Fruit fly (Drosophila melanogaster) whole organism, wandering third instar larva: ENCODE results near the gene CG8852.

Experiments used
- Abd-B ChIP-seq: fragments of >200 bp; optimal IDR thresholded peaks from 2 replicates; lab custom pipeline; 2017; ENCODE audit warnings: missing biosample characterization, missing genetic modification characterization
- Hr83 ChIP-seq: fragments of 200-300 bp; sonication (Bioruptor generic); optimal IDR thresholded peaks from 2 replicates; lab custom pipeline; 2016; ENCODE audit warnings: missing biosample characterization, mild to moderate bottlenecking, missing genetic modification characterization, moderate library complexity; ENCODE audit not compliant: poor library complexity, severe bottlenecking
- fru ChIP-seq: fragments of 200-800 bp; sonication (Bioruptor generic); optimal IDR thresholded peaks from 3 replicates; lab custom pipeline; 2016; ENCODE audit warnings: missing biosample characterization, mild to moderate bottlenecking, missing genetic modification characterization
- psq ChIP-seq: fragments of 200-800 bp; sonication (Bioruptor generic); optimal IDR thresholded peaks from 3 replicates; lab custom pipeline; 2017; ENCODE audit warnings: missing biosample characterization, mild to moderate bottlenecking, missing genetic modification characterization, moderate library complexity

DNA sequence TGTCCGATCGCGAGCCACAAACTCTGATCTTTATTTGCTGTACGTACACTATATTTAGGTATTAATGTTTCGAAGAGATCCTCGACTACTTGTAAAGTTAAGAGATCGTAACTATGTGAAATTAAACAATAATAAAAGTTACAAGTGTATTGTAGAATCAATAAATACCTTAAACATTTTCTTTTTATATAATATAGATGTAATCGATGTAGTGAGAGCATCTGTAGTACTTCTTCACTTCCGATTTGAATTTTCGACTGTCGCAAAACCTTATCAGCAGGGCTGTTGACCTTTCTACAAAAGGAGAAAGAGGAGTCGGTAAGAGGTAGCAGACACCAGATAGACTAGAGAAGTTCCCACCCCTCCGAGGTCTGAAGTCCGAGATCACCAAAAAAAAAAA is 49.8 kb upstream of the CG8852 start:
- TF ChIP-seq Abd-B (GFP tag; lab: Kevin White, UChicago): no peak
- TF ChIP-seq Hr83 (GFP tag; lab: Kevin White, UChicago): no peak
- TF ChIP-seq fru (GFP tag; lab: Kevin White, UChicago): peak; percentile 29
- peak; percentile 38 for TF ChIP-seq psq (GFP tag; lab: Kevin White, UChicago)
